Worm (Caenorhabditis elegans) whole organism, L2 larva: ENCODE data around the gene str-229.

Source experiments
- ceh-16 ChIP-seq: fragments of 150-350 bp; optimal IDR thresholded peaks from 2 replicates; lab custom pipeline; 2014; ENCODE audit warnings: missing biosample characterization, missing genetic modification characterization
- fos-1 ChIP-seq: fragments of 150-350 bp; optimal IDR thresholded peaks from 2 replicates; lab custom pipeline; 2014; ENCODE audit warnings: missing biosample characterization, missing genetic modification characterization
- mdl-1 ChIP-seq, 2 experiments: fragments of 150-350 bp in 1 of 2; sonication (generic microtip) in 1 of 2; optimal IDR thresholded peaks; 2 replicates each; lab custom pipeline; 2017; ENCODE audit warnings: missing biosample characterization in 2 of 2, missing genetic modification characterization in 2 of 2
- nhr-21 ChIP-seq: fragments of 150-350 bp; optimal IDR thresholded peaks from 2 replicates; lab custom pipeline; 2014; ENCODE audit warnings: missing biosample characterization, missing genetic modification characterization
- nhr-6 ChIP-seq: fragments of 150-350 bp; optimal IDR thresholded peaks from 2 replicates; lab custom pipeline; 2014; ENCODE audit warnings: missing biosample characterization, missing genetic modification characterization
- snpc-4 ChIP-seq: fragments of 150-350 bp; optimal IDR thresholded peaks from 2 replicates; lab custom pipeline; 2014; ENCODE audit warnings: missing biosample characterization, missing genetic modification characterization
- unc-39 ChIP-seq: fragments of 150-350 bp; optimal IDR thresholded peaks from 2 replicates; lab custom pipeline; 2014; ENCODE audit warnings: missing biosample characterization, missing genetic modification characterization
- ztf-11 ChIP-seq: sonication (generic microtip); optimal IDR thresholded peaks from 2 replicates; lab custom pipeline; 2017; ENCODE audit warnings: missing biosample characterization, missing genetic modification characterization

ce11 chrV:3900102-3900501 lies 2.3 kb downstream of the str-229 start, which contains the start of gene irld-22:
- TF ChIP-seq ceh-16 (tag; lab: Kevin White, UChicago) (no peak), ztf-11 (tag; lab: Kevin White, UChicago) (no peak), unc-39 (tag; lab: Kevin White, UChicago) (no peak), nhr-21 (tag; lab: Kevin White, UChicago) (no peak), fos-1 (tag; lab: Kevin White, UChicago) (no peak), mdl-1 (tag; optimal IDR thresholded peaks at IDR 0.05; lab: Kevin White, UChicago) (no peak), nhr-6 (no peak), snpc-4 (tag; lab: Kevin White, UChicago) (no peak)
